Worm (Caenorhabditis elegans) whole organism, L4 larva: ENCODE measurements around the gene F49H6.15.

Source experiments
- D1046.2 ChIP-seq: fragments of 200-800 bp; sonication (Bioruptor generic); IDR thresholded peaks from 2 replicates; pipeline ENCODE4 v1.3.6; 2022; ENCODE audit warnings: missing genetic modification characterization, missing compliant biosample characterization
- F26F4.8 ChIP-seq: fragments of 200-800 bp; sonication (Bioruptor generic); conservative IDR thresholded peaks from 2 replicates; pipeline ENCODE4 v1.3.6; 2022; ENCODE audit warnings: missing genetic modification characterization, missing compliant biosample characterization
- Y75B8A.6 ChIP-seq: fragments of 200-800 bp; sonication (Bioruptor generic); IDR thresholded peaks from 2 replicates; pipeline ENCODE4 v1.3.6; 2022; ENCODE audit warnings: missing genetic modification reagents, missing genetic modification characterization, missing compliant biosample characterization
- ZK337.2 ChIP-seq: fragments of 200-800 bp; sonication (Bioruptor generic); IDR thresholded peaks from 2 replicates; pipeline ENCODE4 v1.3.6; 2022; ENCODE audit warnings: missing genetic modification reagents, missing genetic modification characterization, missing compliant biosample characterization
- ZK546.5 ChIP-seq, 2 experiments: sonication (generic microtip); optimal IDR thresholded peaks; 2 replicates each; lab custom pipeline; 2017; ENCODE audit warnings: missing biosample characterization in 2 of 2, missing genetic modification characterization in 2 of 2
- ama-1 ChIP-seq: fragments of 150-350 bp; optimal IDR thresholded peaks from 2 replicates; lab custom pipeline; 2014; ENCODE audit warnings: inconsistent platforms, mixed read lengths
- arid-1 ChIP-seq: fragments of 200-800 bp; sonication (Bioruptor generic); conservative IDR thresholded peaks from 2 replicates; pipeline ENCODE4 v1.3.6; 2022; ENCODE audit warnings: missing genetic modification reagents, missing genetic modification characterization, missing compliant biosample characterization
- cey-2 ChIP-seq: sonication (generic microtip); optimal IDR thresholded peaks from 3 replicates; lab custom pipeline; 2017; ENCODE audit warnings: missing genetic modification characterization, mild to moderate bottlenecking, missing compliant biosample characterization, antibody characterized with exemption, borderline replicate concordance; ENCODE audit not compliant: insufficient read depth
- daf-16 ChIP-seq, 3 experiments: sonication (generic microtip); optimal IDR thresholded peaks; 2 replicates each; lab custom pipeline; 2016 to 2017; ENCODE audit warnings: missing genetic modification characterization in 3 of 3, missing genetic modification reagents in 3 of 3, mild to moderate bottlenecking in 2 of 3, missing compliant biosample characterization in 2 of 3, missing biosample characterization in 1 of 3, moderate library complexity in 1 of 3
- dpl-1 ChIP-seq: fragments of 150-350 bp; optimal IDR thresholded peaks from 2 replicates; lab custom pipeline; 2014; ENCODE audit warnings: missing biosample characterization, missing genetic modification reagents, missing genetic modification characterization
- egl-43 ChIP-seq: fragments of 200-800 bp; sonication (Bioruptor generic); IDR thresholded peaks from 2 replicates; pipeline ENCODE4 v1.3.6; 2022; ENCODE audit warnings: missing genetic modification reagents, missing genetic modification characterization, missing compliant biosample characterization
- fkh-10 ChIP-seq: fragments of 150-350 bp; optimal IDR thresholded peaks from 2 replicates; lab custom pipeline; 2014; ENCODE audit warnings: missing biosample characterization, missing genetic modification reagents, missing genetic modification characterization
- fos-1 ChIP-seq: fragments of 150-350 bp; optimal IDR thresholded peaks from 2 replicates; lab custom pipeline; 2014; ENCODE audit warnings: missing biosample characterization, missing genetic modification characterization
- gei-8 ChIP-seq: fragments of 200-800 bp; sonication (Bioruptor generic); optimal IDR thresholded peaks from 2 replicates; lab custom pipeline; 2018; ENCODE audit warnings: mild to moderate bottlenecking, missing genetic modification characterization, missing compliant biosample characterization
- hlh-30 ChIP-seq: sonication (generic microtip); optimal IDR thresholded peaks from 2 replicates; lab custom pipeline; 2017; ENCODE audit warnings: antibody characterized with exemption, mild to moderate bottlenecking, missing genetic modification characterization, missing compliant biosample characterization; ENCODE audit not compliant: insufficient read depth
- hmg-1.1 ChIP-seq: fragments of 200-800 bp; sonication (Bioruptor generic); IDR thresholded peaks from 2 replicates; pipeline ENCODE4 v1.3.6; 2022; ENCODE audit warnings: missing genetic modification reagents, missing genetic modification characterization, missing compliant biosample characterization
- jun-1 ChIP-seq: fragments of 150-350 bp; optimal IDR thresholded peaks from 2 replicates; lab custom pipeline; 2014; ENCODE audit warnings: missing biosample characterization, missing genetic modification reagents, missing genetic modification characterization
- lin-13 ChIP-seq: fragments of 150-350 bp; optimal IDR thresholded peaks from 2 replicates; lab custom pipeline; 2014; ENCODE audit warnings: missing biosample characterization, missing genetic modification reagents, missing genetic modification characterization
- madf-5 ChIP-seq, 2 experiments: fragments of 200-800 bp; sonication (Bioruptor generic); IDR thresholded peaks; 2 replicates each; pipeline ENCODE4 v1.3.6; 2022; ENCODE audit warnings: missing compliant biosample characterization in 2 of 2, missing genetic modification characterization in 2 of 2
- mdt-29 ChIP-seq: fragments of 200-800 bp; sonication (Bioruptor generic); IDR thresholded peaks from 2 replicates; pipeline ENCODE4 v1.3.6; 2022; ENCODE audit warnings: missing genetic modification reagents, missing genetic modification characterization, missing compliant biosample characterization
- mxl-3 ChIP-seq: fragments of 200-800 bp; sonication (Bioruptor generic); optimal IDR thresholded peaks from 2 replicates; lab custom pipeline; 2018; ENCODE audit warnings: mild to moderate bottlenecking, missing genetic modification characterization, missing compliant biosample characterization
- nhr-28 ChIP-seq: fragments of 150-350 bp; optimal IDR thresholded peaks from 2 replicates; lab custom pipeline; 2014; ENCODE audit warnings: missing biosample characterization, missing genetic modification characterization
- nhr-48 ChIP-seq: sonication (generic microtip); optimal IDR thresholded peaks from 2 replicates; lab custom pipeline; 2016; ENCODE audit warnings: mild to moderate bottlenecking, missing genetic modification characterization, missing compliant biosample characterization
- nhr-6 ChIP-seq: fragments of 150-350 bp; optimal IDR thresholded peaks from 2 replicates; lab custom pipeline; 2014; ENCODE audit warnings: missing biosample characterization, missing genetic modification characterization
- nhr-76 ChIP-seq: fragments of 150-350 bp; optimal IDR thresholded peaks from 2 replicates; lab custom pipeline; 2014; ENCODE audit warnings: missing biosample characterization, missing genetic modification characterization
- nhr-77 ChIP-seq: fragments of 150-350 bp; optimal IDR thresholded peaks from 2 replicates; lab custom pipeline; 2014; ENCODE audit warnings: missing biosample characterization, missing genetic modification characterization
- pha-4 ChIP-seq, 2 experiments: fragments of 150-350 bp in 1 of 2; fragments of 200-800 bp in 1 of 2; sonication (Bioruptor generic) in 1 of 2; IDR thresholded peaks in 1 of 2; optimal IDR thresholded peaks in 1 of 2; 2 replicates each; pipeline versions ENCODE4 v1.3.6 to Lab custom; 2014 to 2022; ENCODE audit warnings: missing genetic modification characterization in 2 of 2, missing genetic modification reagents in 2 of 2, missing biosample characterization in 1 of 2, missing compliant biosample characterization in 1 of 2
- rbr-2 ChIP-seq: sonication (generic microtip); optimal IDR thresholded peaks from 2 replicates; lab custom pipeline; 2016; ENCODE audit warnings: missing genotype, missing genetic modification characterization, missing compliant biosample characterization
- snpc-4 ChIP-seq: fragments of 150-350 bp; optimal IDR thresholded peaks from 2 replicates; lab custom pipeline; 2014; ENCODE audit warnings: missing biosample characterization, missing genetic modification characterization
- unc-62 ChIP-seq, 3 experiments: fragments of 150-350 bp in 1 of 3; sonication (generic microtip); optimal IDR thresholded peaks in 2 of 3; peaks in 1 of 3; 1 replicate in 1 of 3; 2 replicates in 2 of 3; lab custom pipeline; 2014 to 2017; ENCODE audit warnings: missing biosample characterization in 3 of 3, missing genetic modification characterization in 3 of 3, missing genetic modification reagents in 3 of 3, missing genotype in 1 of 3
- zfp-3 ChIP-seq: fragments of 200-800 bp; sonication (Bioruptor generic); conservative IDR thresholded peaks from 2 replicates; pipeline ENCODE4 v1.3.6; 2022; ENCODE audit warnings: missing genetic modification reagents, missing genetic modification characterization, missing compliant biosample characterization
- ztf-11 ChIP-seq: fragments of 150-350 bp; optimal IDR thresholded peaks from 2 replicates; lab custom pipeline; 2014; ENCODE audit warnings: missing biosample characterization, missing genetic modification characterization

F49H6.15 gene

DNA sequence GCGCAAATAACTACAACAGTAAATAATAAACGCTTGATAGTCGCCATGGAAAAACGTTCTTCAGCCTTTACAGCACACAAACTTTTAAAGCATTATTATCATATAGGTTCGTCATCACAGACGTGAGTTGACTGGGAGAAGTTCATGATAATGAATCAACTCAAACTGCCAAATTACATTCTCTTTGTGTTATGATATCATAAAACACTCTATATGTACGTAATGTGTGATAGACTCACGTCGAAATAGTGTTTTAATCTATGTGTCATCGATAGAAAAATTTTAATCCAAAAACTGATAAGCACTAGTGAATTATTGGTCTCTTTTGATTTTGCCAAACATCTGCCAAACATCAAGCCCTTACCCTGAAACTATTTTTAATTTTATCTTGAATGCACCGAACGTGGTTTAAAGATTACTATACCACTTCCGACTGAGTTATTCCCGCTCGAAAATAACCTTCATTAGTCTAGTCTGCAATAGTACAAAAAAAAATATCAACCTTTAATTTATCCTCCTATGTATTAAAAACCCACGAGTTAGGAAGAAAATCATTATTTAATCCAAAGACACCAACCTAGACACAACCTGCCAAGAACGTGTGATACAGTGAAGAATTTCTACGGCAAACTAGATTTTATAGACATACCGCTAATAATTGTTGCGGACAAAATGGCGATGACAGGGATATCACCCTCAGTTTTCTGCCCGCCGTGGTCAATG is 16.7 kb downstream of the F49H6.15 start, which contains the start of the genes clc-12 and clec-240 (continued):
- TF ChIP-seq fos-1: no peak

DNA sequence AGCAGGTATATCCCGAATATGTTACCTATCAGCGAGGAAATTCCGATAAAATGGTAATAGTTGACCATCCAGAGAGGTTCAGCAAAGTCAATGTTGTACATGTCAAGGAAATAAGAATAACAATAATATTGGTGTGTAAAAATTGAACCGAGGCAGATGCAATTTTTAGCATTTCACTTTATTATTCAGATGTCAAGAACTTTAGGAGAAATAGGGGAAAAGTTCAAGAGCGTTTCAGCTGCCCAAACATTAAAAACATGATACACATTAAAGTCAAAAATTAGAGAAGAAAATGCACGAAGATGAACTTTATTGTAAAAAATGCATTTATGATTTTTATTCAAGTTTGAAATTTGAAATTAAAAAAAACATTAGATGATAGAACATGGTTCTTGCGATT is 17.9 kb downstream of the F49H6.15 start, which contains the start of gene sri-69:
Gene sri-69 (minus strand): TSS at position 101 of the 400 bp plus-strand sequence.
- TF ChIP-seq cey-2 (tag; lab: Kevin White, UChicago) (no peak), snpc-4 (tag; lab: Kevin White, UChicago) (no peak), unc-62 (GFP tag; optimal IDR thresholded peaks at IDR 0.05 in 1 of 2; lab: Kevin White, UChicago) (peak in 1 of 2 experiments; percentile 21), unc-62 (tag; optimal IDR thresholded peaks at IDR 0.05; lab: Kevin White, UChicago) (no peak)
- TF ChIP-seq, all 104 proteins: peak for 1

DNA sequence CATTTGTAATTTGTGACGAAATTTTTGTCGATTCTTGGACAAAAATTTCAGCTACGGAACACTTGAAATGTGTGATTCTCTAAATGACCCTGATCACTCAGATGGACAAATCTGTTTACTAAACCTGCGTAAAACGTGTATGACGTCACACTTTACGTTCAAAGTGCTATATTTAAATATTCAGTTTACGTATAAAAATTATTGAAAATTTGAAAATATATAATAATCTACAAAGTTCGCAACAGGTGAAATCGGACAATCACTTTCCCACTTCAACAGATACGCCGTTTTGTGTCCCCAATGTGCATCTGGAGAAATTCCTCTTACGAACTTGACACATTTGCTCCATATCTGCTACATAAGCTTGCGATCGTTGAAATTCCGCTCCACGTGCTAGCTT is 21.0 kb downstream of the F49H6.15 start, which contains the start of gene srh-131:
Gene srh-131 (plus strand): TSS at position 301 of the 400 bp plus-strand sequence.
- TF ChIP-seq nhr-76 (no peak), D1046.2 (no peak), nhr-48 (tag; lab: Kevin White, UChicago) (no peak), F26F4.8 (GFP tag; lab: Robert Waterston, UW) (no peak), fkh-10 (GFP tag; lab: Kevin White, UChicago) (no peak), mxl-3 (GFP tag; lab: Kevin White, UChicago) (no peak), nhr-6 (no peak), madf-5 (GFP tag; IDR thresholded peaks at IDR 0.05; lab: Robert Waterston, UW) (no peak), ZK546.5 (tag; optimal IDR thresholded peaks at IDR 0.05; lab: Kevin White, UChicago) (no peak), ama-1 (lab: Kevin White, UChicago) (no peak), nhr-77 (tag; lab: Kevin White, UChicago) (no peak), gei-8 (GFP tag; lab: Kevin White, UChicago) (no peak), zfp-3 (no peak), pha-4 (GFP tag; IDR thresholded peaks at IDR 0.05; lab: Robert Waterston, UW) (no peak), pha-4 (tag; optimal IDR thresholded peaks at IDR 0.05; lab: Kevin White, UChicago) (no peak), Y75B8A.6 (GFP tag; lab: Robert Waterston, UW) (no peak), lin-13 (GFP tag; lab: Kevin White, UChicago) (no peak)

DNA sequence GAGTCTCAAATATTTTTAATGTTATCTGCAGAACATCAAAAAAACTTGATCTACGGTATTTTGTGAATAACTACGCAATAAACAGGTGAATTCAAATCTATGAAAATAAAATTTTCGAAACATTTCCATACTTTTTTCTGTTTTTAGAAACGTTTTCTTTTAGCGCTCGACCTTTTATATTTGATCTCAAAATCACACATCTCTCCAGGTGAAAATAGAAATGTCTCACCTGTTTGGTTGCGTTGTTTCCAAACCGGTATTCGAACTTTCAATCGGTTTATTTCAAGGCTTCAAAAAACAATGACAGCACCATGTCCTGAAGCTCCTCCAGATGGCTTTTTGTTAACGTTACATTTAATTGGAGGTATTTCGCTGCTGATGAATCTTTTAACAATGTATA is 25.0 kb downstream of the F49H6.15 start, which contains the start of gene sri-9:
Gene sri-9 (plus strand): TSS at position 301 of the 400 bp plus-strand sequence.
- TF ChIP-seq hmg-1.1 (GFP tag; lab: Robert Waterston, UW) (no peak), jun-1 (tag; lab: Kevin White, UChicago) (no peak), fos-1 (no peak), ZK337.2 (GFP tag; lab: Robert Waterston, UW) (no peak)

DNA sequence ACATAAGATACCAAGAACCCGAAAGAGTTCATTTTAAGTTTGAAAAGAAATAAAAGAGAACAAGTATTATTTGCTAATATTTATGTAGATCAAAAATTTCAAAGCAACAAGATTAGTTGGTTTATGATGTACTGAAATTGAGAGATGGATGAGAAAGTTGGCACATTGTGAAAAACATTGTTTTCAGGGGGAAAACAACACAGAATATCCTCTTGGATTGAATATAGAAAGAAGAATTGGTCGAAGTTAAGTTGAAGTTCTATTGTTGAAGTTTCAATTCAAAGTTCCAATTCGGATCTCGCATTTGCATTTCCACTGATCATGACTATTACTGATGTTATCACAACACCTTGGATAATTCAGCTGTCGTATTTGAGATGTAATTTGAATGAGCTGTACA is 25.6 kb downstream of the F49H6.15 start:
- TF ChIP-seq unc-62 (GFP tag; optimal IDR thresholded peaks at IDR 0.05 in 1 of 2; lab: Kevin White, UChicago): peak in 1 of 2 experiments; percentile 92
- TF ChIP-seq unc-62 (tag; optimal IDR thresholded peaks at IDR 0.05; lab: Kevin White, UChicago): no peak
- TF ChIP-seq snpc-4 (tag; lab: Kevin White, UChicago): no peak

DNA sequence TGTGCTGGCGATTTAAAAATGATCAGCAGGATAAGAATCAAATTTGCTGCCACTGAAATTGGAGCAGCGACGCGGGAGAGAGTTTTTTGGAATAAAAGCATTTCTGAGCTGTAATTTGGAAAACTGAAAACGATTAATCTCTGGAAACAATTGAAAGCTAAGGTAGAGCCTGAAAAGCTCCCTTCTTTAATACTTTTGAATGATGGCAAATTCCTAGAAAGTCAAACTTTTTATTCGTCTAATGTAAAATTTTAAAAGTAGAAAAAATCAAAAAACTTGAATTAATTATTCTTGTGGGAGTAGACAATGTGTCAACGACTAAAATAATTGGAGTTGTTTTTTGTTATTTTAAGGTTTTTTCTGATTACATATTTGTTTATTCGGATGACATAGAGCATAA is 26.0 kb downstream of the F49H6.15 start, which contains the start of gene str-217:
Gene str-217 (minus strand): TSS at position 101 of the 400 bp plus-strand sequence.
- TF ChIP-seq rbr-2 (tag; lab: Kevin White, UChicago) (no peak), nhr-28 (no peak), daf-16 (GFP tag; optimal IDR thresholded peaks at IDR 0.05; lab: Kevin White, UChicago) (no peak), daf-16 (tag; optimal IDR thresholded peaks at IDR 0.05; lab: Kevin White, UChicago) (no peak), arid-1 (GFP tag; lab: Robert Waterston, UW) (no peak), ztf-11 (tag; lab: Kevin White, UChicago) (no peak), dpl-1 (GFP tag; lab: Kevin White, UChicago) (no peak), egl-43 (GFP tag; lab: Robert Waterston, UW) (no peak), madf-5 (GFP tag; IDR thresholded peaks at IDR 0.05; lab: Robert Waterston, UW) (no peak), lin-13 (GFP tag; lab: Kevin White, UChicago) (no peak), hmg-1.1 (GFP tag; lab: Robert Waterston, UW) (no peak), zfp-3 (no peak), hlh-30 (tag; lab: Kevin White, UChicago) (no peak), ZK337.2 (GFP tag; lab: Robert Waterston, UW) (no peak), D1046.2 (no peak), mdt-29 (GFP tag; lab: Robert Waterston, UW) (no peak)
